Worm (Caenorhabditis elegans): ENCODE results near the gene his-48.

The his-48 gene

DNA sequence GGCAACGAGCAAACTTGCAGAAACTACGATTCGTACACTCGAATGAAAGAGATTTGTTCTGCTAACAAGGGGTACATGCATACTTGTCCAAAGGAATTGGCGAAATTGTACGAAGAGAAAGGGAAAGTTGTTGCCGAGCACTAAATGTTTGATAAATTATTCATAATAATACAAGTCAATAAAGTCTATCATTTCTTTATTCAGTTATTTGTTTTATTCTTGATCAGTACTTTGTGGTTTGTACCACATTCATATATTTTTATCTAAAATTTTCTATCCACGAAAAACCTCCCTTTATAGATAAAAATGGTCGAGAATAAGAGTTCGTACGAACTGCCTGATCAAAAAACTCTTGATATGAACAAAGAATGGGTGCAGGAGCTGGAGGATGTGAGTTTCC is 4.0 kb upstream of the his-48 start, which contains the start of gene edg-1 (continued):
- TF ChIP-seq pat-9 (tag; optimal IDR thresholded peaks at IDR 0.05) (no peak), C38D4.7 (GFP tag; optimal IDR thresholded peaks at IDR 0.05) (no peak), ceh-22 (tag; optimal IDR thresholded peaks at IDR 0.05) (no peak), hlh-15 (tag; optimal IDR thresholded peaks at IDR 0.05) (no peak)

DNA sequence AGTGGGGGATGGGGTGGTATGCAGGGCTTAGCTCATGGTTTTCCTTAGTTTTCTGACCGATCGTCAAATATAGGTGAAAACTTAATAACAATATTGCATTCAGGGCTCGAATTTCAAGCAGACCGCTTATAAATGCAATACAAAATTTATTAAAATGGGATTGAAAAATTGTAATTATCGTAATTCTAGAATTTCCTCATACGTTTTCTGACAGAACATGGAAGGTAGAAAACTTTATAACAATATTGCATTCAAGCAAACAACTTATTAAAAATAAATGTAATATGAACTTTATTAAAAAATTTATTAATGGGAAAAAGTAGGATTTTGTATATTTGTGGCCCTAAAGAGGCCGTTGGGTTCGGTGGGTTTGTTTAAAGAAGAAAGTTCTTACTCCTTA is 879 bp upstream of the his-48 start:
- no peak for TF ChIP-seq ttx-3 (tag; optimal IDR thresholded peaks at IDR 0.05)
- no peak for TF ChIP-seq K02D7.2 (tag; optimal IDR thresholded peaks at IDR 0.05)
- no peak for TF ChIP-seq ceh-34 (tag; optimal IDR thresholded peaks at IDR 0.05)
- TF ChIP-seq hlh-13 (GFP tag; optimal IDR thresholded peaks at IDR 0.05) = no peak

DNA sequence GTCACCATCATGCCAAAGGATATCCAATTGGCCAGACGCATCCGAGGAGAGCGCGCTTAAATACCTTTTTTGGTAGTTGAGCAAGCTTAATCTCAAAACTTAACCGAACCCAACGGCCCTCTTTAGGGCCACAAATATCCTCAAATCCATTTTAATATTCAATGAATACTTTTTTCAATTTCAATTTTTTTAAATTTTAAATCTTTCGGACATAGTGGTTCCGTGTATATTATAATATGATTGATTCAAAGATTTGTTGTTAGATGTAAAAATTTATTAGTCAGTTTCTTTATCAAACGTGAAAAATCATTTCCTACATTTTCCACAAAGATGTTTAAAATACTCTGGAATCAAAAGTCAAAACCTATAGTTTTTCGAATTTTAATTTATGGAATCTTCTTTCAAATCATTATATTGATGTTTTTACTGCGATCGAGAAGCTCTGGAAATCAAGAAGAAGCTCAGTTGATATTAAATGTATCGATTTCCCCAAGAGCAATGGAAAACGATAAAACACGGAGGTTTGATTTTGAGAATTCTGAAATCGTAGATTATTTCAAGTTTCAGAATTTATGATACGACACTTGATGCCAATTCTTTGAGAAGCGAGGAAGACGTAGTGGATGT is 2.5 kb downstream of the his-48 start, which contains the start of gene B0035.21:
TSS of gene B0035.21 (plus strand) at position 322 of the 627 bp plus-strand sequence.
- TF ChIP-seq hlh-6 (tag; optimal IDR thresholded peaks at IDR 0.05) (no peak), pax-1 (tag; optimal IDR thresholded peaks at IDR 0.05) (no peak), Y22D7AL.16 (tag; optimal IDR thresholded peaks at IDR 0.05) (no peak), pha-4 (tag; optimal IDR thresholded peaks at IDR 0.05) (no peak)

DNA sequence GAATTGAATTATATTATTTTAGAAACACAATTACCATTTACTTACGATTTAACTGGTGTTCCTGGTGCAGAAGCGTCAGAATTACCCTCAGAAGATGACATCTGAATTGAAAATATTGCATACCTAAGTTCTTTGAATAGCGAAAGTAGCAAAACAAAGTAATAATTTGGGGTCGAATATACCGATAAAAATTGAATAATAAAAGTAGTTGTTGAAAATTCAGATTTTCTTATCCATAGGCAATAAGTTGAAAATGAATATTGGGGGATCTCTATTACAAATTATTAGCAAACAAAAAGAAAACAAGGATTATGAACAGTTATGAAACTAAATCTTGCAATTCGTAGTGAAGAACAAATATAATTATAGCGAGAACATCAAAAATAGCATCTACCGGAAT is 4.7 kb downstream of the his-48 start, which contains the start of gene leo-1:
TSS of gene leo-1 (minus strand) at position 101 of the 400 bp plus-strand sequence.
- no peak for TF ChIP-seq lim-6 (tag; optimal IDR thresholded peaks at IDR 0.05)
- TF ChIP-seq hlh-30 (tag; optimal IDR thresholded peaks at IDR 0.05; ENCODE audit: insufficient read depth) = no peak
- no peak for TF ChIP-seq nhr-232 (tag; optimal IDR thresholded peaks at IDR 0.05)
- TF ChIP-seq Y22D7AL.16 (tag; optimal IDR thresholded peaks at IDR 0.05) = no peak

DNA sequence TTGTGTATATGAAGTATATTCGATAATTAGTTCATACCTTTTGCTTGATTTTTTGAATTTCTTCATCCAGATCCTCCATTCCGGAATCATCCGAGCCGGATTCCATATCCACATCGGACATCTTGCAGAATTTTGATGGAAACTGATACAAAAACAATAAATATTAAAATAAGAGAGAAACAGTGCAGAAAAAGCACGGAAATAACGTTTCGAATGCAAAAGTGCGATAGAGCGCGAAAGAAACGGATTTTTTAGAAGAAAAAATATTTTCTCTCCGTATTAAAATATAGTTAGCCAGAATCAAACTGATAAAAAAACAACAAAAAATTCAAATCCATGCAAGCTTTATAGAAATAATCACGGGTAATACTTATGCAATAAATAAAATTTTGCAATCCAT is 8.2 kb downstream of the his-48 start, which contains the start of gene sart-3:
TSS of gene sart-3 (minus strand) at position 219 of the 400 bp plus-strand sequence.
- TF ChIP-seq ceh-34 (tag; optimal IDR thresholded peaks at IDR 0.05) (no peak), fkh-6 (tag; optimal IDR thresholded peaks at IDR 0.05) (no peak), gmeb-2 (tag; optimal IDR thresholded peaks at IDR 0.05) (no peak)

DNA sequence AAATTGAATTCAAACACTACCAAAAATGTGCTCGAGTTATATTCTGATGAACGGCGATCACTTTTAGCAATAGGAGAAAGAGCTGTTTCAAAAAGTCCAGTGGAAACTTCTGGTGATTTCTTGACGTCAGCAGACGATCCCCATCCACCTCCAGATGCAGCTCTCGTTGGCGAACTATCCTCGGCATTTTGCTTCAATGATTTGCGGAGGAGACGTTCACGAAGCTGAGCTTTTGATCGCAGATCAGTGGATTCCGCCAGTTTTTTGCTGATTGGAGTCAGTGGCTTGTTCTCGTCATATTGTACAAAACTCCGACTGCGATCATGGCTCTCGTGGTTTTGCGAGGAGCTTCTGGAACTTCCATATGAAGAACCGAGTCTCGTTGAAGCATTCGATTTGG is 11.6 kb downstream of the his-48 start:
- TF ChIP-seq nfya-1 (tag; optimal IDR thresholded peaks at IDR 0.05) = no peak
- TF ChIP-seq nhr-232 (tag; optimal IDR thresholded peaks at IDR 0.05) = no peak
- no peak for TF ChIP-seq pqm-1 (tag; optimal IDR thresholded peaks at IDR 0.05)
- no peak for TF ChIP-seq ama-1 (optimal IDR thresholded peaks at IDR 0.05)

DNA sequence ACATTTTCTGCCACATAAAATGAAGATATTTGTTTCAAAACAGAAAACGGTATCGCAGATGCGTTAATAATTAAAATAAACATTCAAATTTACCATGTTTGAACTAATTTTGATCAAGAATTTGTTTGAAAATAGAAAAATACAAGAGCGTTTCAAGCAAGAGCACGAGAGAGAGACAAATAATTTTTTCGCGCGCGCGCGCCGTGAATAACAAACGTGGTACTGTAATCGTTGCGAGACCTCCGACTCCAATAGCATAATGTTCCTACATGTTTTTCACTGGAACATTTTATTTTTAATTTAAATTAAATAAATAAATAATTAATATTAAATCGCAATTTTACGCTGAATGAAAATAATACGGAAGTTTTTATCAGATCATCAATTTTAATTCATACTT is 12.5 kb downstream of the his-48 start, which contains the start of gene F54E12.2:
TSS of gene F54E12.2 (minus strand) at position 164 of the 400 bp plus-strand sequence.
- no peak for TF ChIP-seq hlh-8 (tag; optimal IDR thresholded peaks at IDR 0.05)
- TF ChIP-seq ets-4 (tag; optimal IDR thresholded peaks at IDR 0.05) = no peak
- TF ChIP-seq nhr-11 (tag; optimal IDR thresholded peaks at IDR 0.05) = no peak
- no peak for TF ChIP-seq lin-11 (tag; optimal IDR thresholded peaks at IDR 0.05)
- no peak for TF ChIP-seq ceh-45 (GFP tag; IDR thresholded peaks at IDR 0.05)
- TF ChIP-seq dve-1 (tag; optimal IDR thresholded peaks at IDR 0.05) = no peak
- no peak for TF ChIP-seq tbx-2 (tag; optimal IDR thresholded peaks at IDR 0.05)
- no peak for TF ChIP-seq ceh-19 (GFP tag; optimal IDR thresholded peaks at IDR 0.05)
- no peak for TF ChIP-seq sox-4 (tag; optimal IDR thresholded peaks at IDR 0.05)
- TF ChIP-seq ama-1 (optimal IDR thresholded peaks at IDR 0.05) = no peak
- no peak for TF ChIP-seq fkh-6 (tag; optimal IDR thresholded peaks at IDR 0.05)
- no peak for TF ChIP-seq hlh-15 (tag; optimal IDR thresholded peaks at IDR 0.05)
- no peak for TF ChIP-seq ztf-16 (tag; optimal IDR thresholded peaks at IDR 0.05)
- TF ChIP-seq ref-2 (tag; optimal IDR thresholded peaks at IDR 0.05) = no peak
- TF ChIP-seq ceh-48 (tag; optimal IDR thresholded peaks at IDR 0.05) = no peak
- TF ChIP-seq fkh-10 (GFP tag; optimal IDR thresholded peaks at IDR 0.05) = no peak
- TF ChIP-seq C38D4.7 (GFP tag; optimal IDR thresholded peaks at IDR 0.05) = no peak
- no peak for TF ChIP-seq eyg-1 (tag; optimal IDR thresholded peaks at IDR 0.05)
